Worm (Caenorhabditis elegans): Measurements from ENCODE around the gene F53A3.1.
A peak's percentile ranks its signal among the peaks of the same experiment; 100 is the strongest.

The F53A3.1 gene

ce11 chrIII:1951388-1951787 is 8.0 kb upstream of the F53A3.1 start, which contains the start of gene F53A3.7 (continued):
- TF ChIP-seq akir-1 (GFP tag; optimal IDR thresholded peaks at IDR 0.05) (no peak), snpc-1.1 (tag; optimal IDR thresholded peaks at IDR 0.05; ENCODE audit: insufficient read depth) (no peak), B0336.3 (GFP tag; IDR thresholded peaks at IDR 0.05) (peak; percentile 89), ama-1 (optimal IDR thresholded peaks at IDR 0.05) (no peak), ama-1 (GFP tag; optimal IDR thresholded peaks at IDR 0.05) (peak in 1 of 2 experiments; percentile 57), rpc-1 (optimal IDR thresholded peaks at IDR 0.05) (no peak), rpc-1 (tag; optimal IDR thresholded peaks at IDR 0.05) (no peak), attf-5 (GFP tag; optimal IDR thresholded peaks at IDR 0.05) (no peak), atf-7 (tag; optimal IDR thresholded peaks at IDR 0.05) (peak; percentile 50), lag-1 (GFP tag; IDR thresholded peaks at IDR 0.05) (no peak), nfyb-1 (GFP tag; IDR thresholded peaks at IDR 0.05) (no peak), nfya-2 (GFP tag; IDR thresholded peaks at IDR 0.05) (0 out of 2 replicates have a peak, but pooled peaks have one; percentile 56), ztf-26 (tag; optimal IDR thresholded peaks at IDR 0.05) (no peak), lin-35 (GFP tag; optimal IDR thresholded peaks at IDR 0.05) (peak in 1 of 3 experiments; percentile 1), lsy-27 (tag; optimal IDR thresholded peaks at IDR 0.05; ENCODE audit: borderline replicate concordance, insufficient read depth) (no peak), Y56A3A.18 (GFP tag; IDR thresholded peaks at IDR 0.05) (peak; percentile 53; the same call in 1 of the 2 replicates), fkh-3 (tag; optimal IDR thresholded peaks at IDR 0.05) (no peak), nhr-179 (tag; optimal IDR thresholded peaks at IDR 0.05) (peak; percentile 14), aptf-2 (GFP tag; conservative IDR thresholded peaks at IDR 0.05) (no peak), repo-1 (tag; optimal IDR thresholded peaks at IDR 0.05) (peak; percentile 63), F52B5.7 (tag; optimal IDR thresholded peaks at IDR 0.05) (no peak), ztf-22 (GFP tag; optimal IDR thresholded peaks at IDR 0.05) (no peak), let-526 (GFP tag; IDR thresholded peaks at IDR 0.05) (no peak), madf-6 (GFP tag; IDR thresholded peaks at IDR 0.05) (peak; percentile 36; the same call in 1 of the 2 replicates), snpc-1.3 (tag; optimal IDR thresholded peaks at IDR 0.05; ENCODE audit: insufficient read depth) (no peak), ccch-3 (GFP tag; optimal IDR thresholded peaks at IDR 0.05) (no peak)

ce11 chrIII:1950236-1950635 is 6.8 kb upstream of the F53A3.1 start, which contains the start of the genes polh-1 and rps-22:
TSS of gene polh-1 (minus strand) at chrIII:1950269.
TSS of gene rps-22 (plus strand) at chrIII:1950535.
- TF ChIP-seq ZK185.1 (tag; optimal IDR thresholded peaks at IDR 0.05; ENCODE audit: poor library complexity, severe bottlenecking) = no peak
- TF ChIP-seq hrde-1 (tag; optimal IDR thresholded peaks at IDR 0.05; ENCODE audit: borderline replicate concordance) = no peak
- no peak for TF ChIP-seq ztf-22 (GFP tag; optimal IDR thresholded peaks at IDR 0.05)
- peak; percentile 62 for TF ChIP-seq unc-62 (GFP tag; optimal IDR thresholded peaks at IDR 0.05)
- TF ChIP-seq F55B11.4 (tag; optimal IDR thresholded peaks at IDR 0.05; ENCODE audit: borderline replicate concordance, insufficient read depth) = no peak
- peak in 1 of 3 experiments; percentile 93 for TF ChIP-seq lin-35 (GFP tag; optimal IDR thresholded peaks at IDR 0.05)
- peak; percentile 80 for TF ChIP-seq nfyb-1 (GFP tag; IDR thresholded peaks at IDR 0.05)
- TF ChIP-seq lsy-27 (tag; optimal IDR thresholded peaks at IDR 0.05; ENCODE audit: borderline replicate concordance, insufficient read depth) = no peak
- peak; percentile 38 for TF ChIP-seq K12H6.12 (tag; optimal IDR thresholded peaks at IDR 0.05)
- TF ChIP-seq nhr-27 (tag; optimal IDR thresholded peaks at IDR 0.05) = no peak
- TF ChIP-seq hmg-1.2 (GFP tag; IDR thresholded peaks at IDR 0.05) = peak; percentile 93
- TF ChIP-seq zfh-2 (GFP tag; conservative IDR thresholded peaks at IDR 0.05) = no peak
- TF ChIP-seq ceh-79 (tag; optimal IDR thresholded peaks at IDR 0.05) = no peak
- no peak for TF ChIP-seq somi-1 (GFP tag; optimal IDR thresholded peaks at IDR 0.05)
- peak; percentile 89 for TF ChIP-seq efl-1 (GFP tag; optimal IDR thresholded peaks at IDR 0.05)
- TF ChIP-seq ceh-40 (GFP tag; IDR thresholded peaks at IDR 0.05) = no peak
- no peak for TF ChIP-seq athp-1 (tag; optimal IDR thresholded peaks at IDR 0.05)
- no peak for TF ChIP-seq nhr-179 (tag; optimal IDR thresholded peaks at IDR 0.05)
- no peak for TF ChIP-seq Y67H2A.10 (GFP tag; conservative IDR thresholded peaks at IDR 0.05)
- TF ChIP-seq nhr-80 (tag; optimal IDR thresholded peaks at IDR 0.05) = peak; percentile 50
- peak; percentile 2 for TF ChIP-seq madf-10 (tag; optimal IDR thresholded peaks at IDR 0.05)
- no peak for TF ChIP-seq F52B5.7 (tag; optimal IDR thresholded peaks at IDR 0.05)
- TF ChIP-seq lsl-1 (GFP tag; optimal IDR thresholded peaks at IDR 0.05) = peak; percentile 61
- peak; percentile 48 for TF ChIP-seq snpc-1.3 (tag; optimal IDR thresholded peaks at IDR 0.05; ENCODE audit: insufficient read depth)
- TF ChIP-seq ceh-27 (GFP tag; optimal IDR thresholded peaks at IDR 0.05) = peak; percentile 81
- TF ChIP-seq hsf-1 (GFP tag; IDR thresholded peaks at IDR 0.05) = 0 out of 2 replicates have a peak, but pooled peaks have one; percentile 55
- no peak for TF ChIP-seq gei-17 (GFP tag; optimal IDR thresholded peaks at IDR 0.05)
- no peak for TF ChIP-seq mel-28 (tag; optimal IDR thresholded peaks at IDR 0.05; ENCODE audit: borderline replicate concordance)
- peak; percentile 40 for TF ChIP-seq ztf-18 (tag; optimal IDR thresholded peaks at IDR 0.05)
